Fruit fly (Drosophila melanogaster): Measurements from ENCODE around the gene trio.

DNA sequence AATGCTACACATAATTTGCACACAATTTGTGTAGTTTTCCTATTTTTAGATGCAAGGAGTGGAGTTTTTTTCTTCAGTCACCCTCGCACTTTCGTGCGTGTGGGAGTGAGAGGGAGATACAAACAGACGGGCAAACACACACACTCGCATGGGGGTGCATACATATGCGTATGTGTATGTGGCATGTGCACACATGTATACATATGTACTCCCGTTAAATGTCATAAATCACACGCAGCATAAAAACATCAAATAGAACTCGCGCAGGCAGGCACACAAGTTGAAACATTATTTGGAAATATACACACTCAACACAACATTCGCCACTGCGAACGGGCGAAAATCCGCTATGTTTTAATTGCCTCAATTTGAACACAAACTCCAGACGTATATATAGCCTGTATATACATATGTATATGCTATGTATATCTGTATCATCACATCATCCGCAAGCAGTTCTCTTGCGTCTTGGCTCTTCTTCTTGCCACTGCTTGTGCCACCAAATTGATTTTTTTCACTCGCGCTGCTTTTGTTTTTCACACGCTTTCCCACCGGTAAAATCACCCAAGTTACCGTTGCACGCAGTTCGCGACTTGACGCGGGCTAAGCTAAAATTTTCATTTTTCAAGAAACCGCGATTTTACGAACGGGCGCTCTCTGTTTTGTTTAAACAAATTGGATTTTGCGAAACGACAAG, at the start of gene trio, which contains the start of gene CG9205:
- TF ChIP-seq insv (optimal IDR thresholded peaks at IDR 0.05) (no peak), h (optimal IDR thresholded peaks at IDR 0.05) (no peak)

Measured in Kc167 (cell line).